Worm (Caenorhabditis elegans) whole organism, L3 larva: ENCODE data around the gene F16B4.7.

ENCODE experiments used
- R02D3.7 ChIP-seq: fragments of 150-350 bp; optimal IDR thresholded peaks from 2 replicates; lab custom pipeline; 2014; ENCODE audit warnings: missing biosample characterization, missing genetic modification characterization
- ZK546.5 ChIP-seq: sonication (generic microtip); optimal IDR thresholded peaks from 2 replicates; lab custom pipeline; 2017; ENCODE audit warnings: missing biosample characterization, missing genetic modification characterization
- aly-2 ChIP-seq: fragments of 150-350 bp; optimal IDR thresholded peaks from 2 replicates; lab custom pipeline; 2014; ENCODE audit warnings: missing biosample characterization, missing genetic modification characterization
- ama-1 ChIP-seq: fragments of 150-350 bp; optimal IDR thresholded peaks from 2 replicates; lab custom pipeline; 2018
- ceh-28 ChIP-seq: fragments of 150-350 bp; optimal IDR thresholded peaks from 2 replicates; lab custom pipeline; 2014; ENCODE audit warnings: missing biosample characterization, missing genetic modification reagents, missing genetic modification characterization
- ceh-82 ChIP-seq: fragments of 150-350 bp; optimal IDR thresholded peaks from 2 replicates; lab custom pipeline; 2014; ENCODE audit warnings: missing biosample characterization, missing genetic modification characterization
- ceh-9 ChIP-seq: sonication (generic microtip); optimal IDR thresholded peaks from 2 replicates; lab custom pipeline; 2018; ENCODE audit warnings: missing biosample characterization, missing genetic modification characterization
- daf-12 ChIP-seq: fragments of 150-350 bp; optimal IDR thresholded peaks from 2 replicates; lab custom pipeline; 2014; ENCODE audit warnings: missing biosample characterization, missing genetic modification reagents, missing genetic modification characterization
- egl-27 ChIP-seq: sonication (generic microtip); optimal IDR thresholded peaks from 4 replicates; lab custom pipeline; 2017; ENCODE audit warnings: missing biosample characterization, missing genetic modification reagents, missing genetic modification characterization
- elt-1 ChIP-seq: fragments of 150-350 bp; optimal IDR thresholded peaks from 2 replicates; lab custom pipeline; 2014; ENCODE audit warnings: missing biosample characterization, missing genetic modification characterization
- elt-2 ChIP-seq: sonication (generic microtip); optimal IDR thresholded peaks from 2 replicates; lab custom pipeline; 2016; ENCODE audit warnings: missing genetic modification reagents, mild to moderate bottlenecking, missing genetic modification characterization, missing compliant biosample characterization
- elt-3 ChIP-seq, 3 experiments: fragments of 150-350 bp in 1 of 3; sonication (generic microtip) in 2 of 3; optimal IDR thresholded peaks; 2 replicates in 2 of 3; 4 replicates in 1 of 3; lab custom pipeline; 2014 to 2017; ENCODE audit warnings: missing biosample characterization in 3 of 3, missing genetic modification characterization in 3 of 3
- eor-1 ChIP-seq, 2 experiments: fragments of 150-350 bp; optimal IDR thresholded peaks; 2 replicates each; lab custom pipeline; 2014 to 2018; ENCODE audit warnings: missing biosample characterization in 2 of 2, missing genetic modification characterization in 2 of 2
- fkh-10 ChIP-seq: sonication (generic microtip); optimal IDR thresholded peaks from 2 replicates; lab custom pipeline; 2017; ENCODE audit warnings: missing biosample characterization, missing genetic modification reagents, missing genetic modification characterization
- fkh-2 ChIP-seq: fragments of 150-350 bp; optimal IDR thresholded peaks from 2 replicates; lab custom pipeline; 2014; ENCODE audit warnings: missing biosample characterization, missing genetic modification reagents, missing genetic modification characterization
- fos-1 ChIP-seq: fragments of 150-350 bp; optimal IDR thresholded peaks from 2 replicates; lab custom pipeline; 2014; ENCODE audit warnings: missing biosample characterization, missing genetic modification characterization
- hmg-11 ChIP-seq: sonication (generic microtip); optimal IDR thresholded peaks from 2 replicates; lab custom pipeline; 2016; ENCODE audit warnings: missing genetic modification characterization, missing compliant biosample characterization
- jun-1 ChIP-seq: fragments of 150-350 bp; optimal IDR thresholded peaks from 2 replicates; lab custom pipeline; 2014; ENCODE audit warnings: missing biosample characterization, missing genetic modification reagents, missing genetic modification characterization
- lin-15B ChIP-seq: fragments of 150-350 bp; optimal IDR thresholded peaks from 2 replicates; lab custom pipeline; 2014; ENCODE audit warnings: missing biosample characterization, missing genetic modification characterization
- lin-39 ChIP-seq: fragments of 150-350 bp; optimal IDR thresholded peaks from 2 replicates; lab custom pipeline; 2018; ENCODE audit warnings: missing biosample characterization, missing genetic modification reagents, missing genetic modification characterization
- mdl-1 ChIP-seq: fragments of 150-350 bp; optimal IDR thresholded peaks from 2 replicates; lab custom pipeline; 2014; ENCODE audit warnings: missing biosample characterization, missing genetic modification characterization
- nhr-12 ChIP-seq: fragments of 150-350 bp; optimal IDR thresholded peaks from 2 replicates; lab custom pipeline; 2014; ENCODE audit warnings: missing biosample characterization, missing genetic modification characterization
- nhr-23 ChIP-seq: fragments of 150-350 bp; optimal IDR thresholded peaks from 2 replicates; lab custom pipeline; 2014; ENCODE audit warnings: missing biosample characterization, missing genetic modification reagents, missing genetic modification characterization
- nhr-237 ChIP-seq: fragments of 150-350 bp; optimal IDR thresholded peaks from 2 replicates; lab custom pipeline; 2014; ENCODE audit warnings: missing biosample characterization, missing genetic modification characterization
- nhr-25 ChIP-seq: sonication (generic microtip); optimal IDR thresholded peaks from 2 replicates; lab custom pipeline; 2017; ENCODE audit warnings: missing biosample characterization, missing genetic modification characterization
- nhr-28 ChIP-seq: fragments of 150-350 bp; optimal IDR thresholded peaks from 2 replicates; lab custom pipeline; 2014; ENCODE audit warnings: missing biosample characterization, missing genetic modification characterization
- nhr-43 ChIP-seq: sonication (generic microtip); optimal IDR thresholded peaks from 2 replicates; lab custom pipeline; 2016; ENCODE audit warnings: mild to moderate bottlenecking, missing genetic modification characterization, missing compliant biosample characterization; ENCODE audit not compliant: poor library complexity, severe bottlenecking
- nhr-67 ChIP-seq: fragments of 150-350 bp; optimal IDR thresholded peaks from 2 replicates; lab custom pipeline; 2014; ENCODE audit warnings: missing biosample characterization, missing genetic modification characterization
- pha-4 ChIP-seq: fragments of 150-350 bp; optimal IDR thresholded peaks from 2 replicates; lab custom pipeline; 2014; ENCODE audit warnings: missing biosample characterization, missing genetic modification reagents, missing genetic modification characterization
- pqm-1 ChIP-seq: fragments of 150-350 bp; optimal IDR thresholded peaks from 2 replicates; lab custom pipeline; 2017; ENCODE audit warnings: missing biosample characterization, missing genetic modification characterization, inconsistent platforms
- sea-2 ChIP-seq: fragments of 150-350 bp; sonication (generic microtip); optimal IDR thresholded peaks from 4 replicates; lab custom pipeline; 2014; ENCODE audit warnings: missing biosample characterization, missing genetic modification reagents, missing genetic modification characterization
- skn-1 ChIP-seq: fragments of 150-350 bp; optimal IDR thresholded peaks from 2 replicates; lab custom pipeline; 2014; ENCODE audit warnings: missing biosample characterization, missing genetic modification characterization
- snpc-4 ChIP-seq: fragments of 150-350 bp; optimal IDR thresholded peaks from 2 replicates; lab custom pipeline; 2014; ENCODE audit warnings: missing biosample characterization, missing genetic modification characterization
- tbx-2 ChIP-seq: sonication (generic microtip); optimal IDR thresholded peaks from 2 replicates; lab custom pipeline; 2016; ENCODE audit warnings: mild to moderate bottlenecking, missing genetic modification characterization, missing compliant biosample characterization
- unc-39 ChIP-seq: sonication (generic microtip); optimal IDR thresholded peaks from 4 replicates; lab custom pipeline; 2017; ENCODE audit warnings: missing biosample characterization, missing genetic modification characterization
- unc-62 ChIP-seq: fragments of 150-350 bp; sonication (generic microtip); optimal IDR thresholded peaks from 4 replicates; lab custom pipeline; 2014; ENCODE audit warnings: missing biosample characterization, missing genetic modification reagents, missing genetic modification characterization

Gene F16B4.7

ce11 chrV:1594554-1595092, 9.1 kb downstream of the F16B4.7 start:
- TF ChIP-seq nhr-43 (tag; lab: Kevin White, UChicago) (peak; percentile 54), ceh-28 (no peak), nhr-23 (tag; lab: Kevin White, UChicago) (peak; percentile 65), pqm-1 (tag; lab: Kevin White, UChicago) (no peak)

- no peak for TF ChIP-seq eor-1 (tag; optimal IDR thresholded peaks at IDR 0.05; lab: Kevin White, UChicago)
- peak; percentile 13 for TF ChIP-seq hmg-11
- TF ChIP-seq egl-27, result no peak
- TF ChIP-seq R02D3.7, result no peak
- TF ChIP-seq jun-1 (tag; lab: Kevin White, UChicago), result no peak
- no peak for TF ChIP-seq fkh-2 (tag; lab: Kevin White, UChicago)
- TF ChIP-seq pha-4 (tag; lab: Kevin White, UChicago), result no peak
Observed at ce11 chrV:1600561-1601088, 15.1 kb downstream of the F16B4.7 start, which contains the start of gene F16B4.2. Gene F16B4.2, plus strand, starts transcription at chrV:1601038.

ce11 chrV:1607790-1608189, 22.3 kb downstream of the F16B4.7 start, which contains the start of gene nhr-178:
Gene nhr-178, minus strand, starts transcription at chrV:1607953.
- TF ChIP-seq nhr-23 (tag; lab: Kevin White, UChicago), result peak; percentile 15
- no peak for TF ChIP-seq R02D3.7
- no peak for TF ChIP-seq lin-39 (tag; lab: Kevin White, UChicago)
- peak; percentile 9 for TF ChIP-seq nhr-25
- TF ChIP-seq unc-62 (GFP tag; lab: Kevin White, UChicago), result no peak
- TF ChIP-seq lin-15B, result no peak
- no peak for TF ChIP-seq tbx-2 (tag; lab: Kevin White, UChicago)
- no peak for TF ChIP-seq ceh-9
- TF ChIP-seq pha-4 (tag; lab: Kevin White, UChicago), result peak; percentile 34
- TF ChIP-seq ama-1 (lab: Kevin White, UChicago), result no peak
- peak; percentile 79 for TF ChIP-seq pqm-1 (tag; lab: Kevin White, UChicago)
- peak; percentile 59 for TF ChIP-seq jun-1 (tag; lab: Kevin White, UChicago)
- TF ChIP-seq ceh-28, result peak; percentile 49
- peak; percentile 86 for TF ChIP-seq elt-2 (tag; lab: Kevin White, UChicago)
- no peak for TF ChIP-seq nhr-237 (tag; lab: Kevin White, UChicago)
- TF ChIP-seq nhr-12, result no peak
- peak; percentile 13 for TF ChIP-seq mdl-1 (tag; lab: Kevin White, UChicago)
- TF ChIP-seq daf-12 (tag; lab: Kevin White, UChicago), result no peak

- no peak for TF ChIP-seq mdl-1 (tag; lab: Kevin White, UChicago)
- TF ChIP-seq fkh-10 (GFP tag; lab: Kevin White, UChicago), result no peak
- TF ChIP-seq pqm-1 (tag; lab: Kevin White, UChicago), result peak; percentile 18
- TF ChIP-seq nhr-67 (tag; lab: Kevin White, UChicago), result no peak
- peak; percentile 70 for TF ChIP-seq elt-2 (tag; lab: Kevin White, UChicago)
- TF ChIP-seq skn-1 (tag; lab: Kevin White, UChicago), result peak; percentile 61
- TF ChIP-seq elt-1, result peak; percentile 34
- no peak for TF ChIP-seq ceh-82 (tag; lab: Kevin White, UChicago)
Observed at ce11 chrV:1610097-1610496, 24.6 kb downstream of the F16B4.7 start, which contains the start of gene nhr-177. Gene nhr-177, plus strand, starts transcription at chrV:1610263.

ce11 chrV:1611570-1611969, 26.1 kb downstream of the F16B4.7 start:
- TF ChIP-seq lin-39 (tag; lab: Kevin White, UChicago) (no peak), ceh-9 (no peak), mdl-1 (tag; lab: Kevin White, UChicago) (no peak), elt-3 (tag; optimal IDR thresholded peaks at IDR 0.05; lab: Kevin White, UChicago) (no peak), pqm-1 (tag; lab: Kevin White, UChicago) (no peak), elt-1 (no peak), nhr-28 (no peak), ZK546.5 (no peak), daf-12 (tag; lab: Kevin White, UChicago) (no peak), R02D3.7 (no peak), ceh-82 (tag; lab: Kevin White, UChicago) (no peak), fos-1 (tag; lab: Kevin White, UChicago) (no peak), aly-2 (tag; lab: Kevin White, UChicago) (no peak), fkh-2 (tag; lab: Kevin White, UChicago) (no peak), snpc-4 (tag; lab: Kevin White, UChicago) (no peak), unc-39 (tag; lab: Kevin White, UChicago) (no peak), sea-2 (GFP tag; lab: Kevin White, UChicago) (no peak), hmg-11 (no peak), ceh-28 (no peak)
